Fruit fly (Drosophila melanogaster): ENCODE measurements around the gene CG42688.

The CG42688 gene

DNA sequence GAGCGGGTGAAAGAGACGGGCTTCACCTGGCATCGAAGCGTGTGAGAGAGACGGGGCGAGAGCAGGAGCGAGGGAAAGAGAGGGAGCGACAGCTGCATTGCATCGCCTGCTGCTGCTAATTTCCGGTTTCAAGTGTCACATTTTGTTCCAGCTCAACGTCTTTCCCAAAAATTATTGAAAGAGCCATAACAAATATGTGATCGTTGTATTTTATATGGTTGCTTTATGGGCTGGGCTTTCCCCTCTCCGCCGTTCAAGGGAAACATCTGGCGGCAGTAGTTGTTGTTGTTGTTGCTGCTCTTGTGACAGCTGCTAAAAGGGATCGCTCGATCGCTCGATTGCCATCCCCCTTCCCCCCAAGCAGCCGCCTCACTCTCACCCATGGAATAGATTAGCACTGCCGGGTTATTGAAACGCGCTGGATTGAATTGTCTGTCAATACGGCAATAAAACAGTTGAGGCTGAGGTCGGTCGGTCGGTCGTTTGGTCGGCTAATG lies 27.7 kb downstream of the CG42688 start (continued):
- no peak for TF ChIP-seq tup (GFP tag; optimal IDR thresholded peaks at IDR 0.05)
- no peak for TF ChIP-seq pb (GFP tag; optimal IDR thresholded peaks at IDR 0.05)
- peak; percentile 97 for TF ChIP-seq pros (GFP tag; optimal IDR thresholded peaks at IDR 0.05)
- no peak for TF ChIP-seq peb (GFP tag; IDR thresholded peaks at IDR 0.05)
- TF ChIP-seq croc (GFP tag; conservative IDR thresholded peaks at IDR 0.05): no peak
- peak; percentile 37 for TF ChIP-seq CG7271 (tag; optimal IDR thresholded peaks at IDR 0.05)
- TF ChIP-seq kni (GFP tag; optimal IDR thresholded peaks at IDR 0.05): peak; percentile 96
- TF ChIP-seq br (optimal IDR thresholded peaks at IDR 0.05): no peak
- TF ChIP-seq CG17361 (GFP tag; IDR thresholded peaks at IDR 0.05): no peak
- no peak for TF ChIP-seq CG15011 (GFP tag; optimal IDR thresholded peaks at IDR 0.05)
- TF ChIP-seq Med (GFP tag): peak; percentile 90
- TF ChIP-seq psq (GFP tag; optimal IDR thresholded peaks at IDR 0.05): no peak
- TF ChIP-seq cg (GFP tag; optimal IDR thresholded peaks at IDR 0.05): peak; percentile 34
- no peak for TF ChIP-seq stwl (tag; optimal IDR thresholded peaks at IDR 0.05)
- no peak for TF ChIP-seq gsb (GFP tag; IDR thresholded peaks at IDR 0.05)
- TF ChIP-seq CG10321 (GFP tag; IDR thresholded peaks at IDR 0.05): no peak
- TF ChIP-seq dysf (GFP tag; IDR thresholded peaks at IDR 0.05): no peak
- TF ChIP-seq NFAT (GFP tag; IDR thresholded peaks at IDR 0.05): no peak
- TF ChIP-seq CG10147 (GFP tag; optimal IDR thresholded peaks at IDR 0.05): no peak
- TF ChIP-seq Drgx (GFP tag; IDR thresholded peaks at IDR 0.05): no peak
- TF ChIP-seq CG6854 (GFP tag; optimal IDR thresholded peaks at IDR 0.05): no peak
- TF ChIP-seq Max (GFP tag; optimal IDR thresholded peaks at IDR 0.05): no peak
- peak; percentile 40 for TF ChIP-seq CG15601 (tag; optimal IDR thresholded peaks at IDR 0.05)
- no peak for TF ChIP-seq CG33557 (GFP tag; optimal IDR thresholded peaks at IDR 0.05)
- no peak for TF ChIP-seq Jarid2 (GFP tag; optimal IDR thresholded peaks at IDR 0.05)
- TF ChIP-seq crp (GFP tag; optimal IDR thresholded peaks at IDR 0.05): peak in 1 of 2 experiments; percentile 29
- TF ChIP-seq kay (GFP tag; optimal IDR thresholded peaks at IDR 0.05): no peak
- TF ChIP-seq al (GFP tag; IDR thresholded peaks at IDR 0.05): no peak
- no peak for TF ChIP-seq CG8359 (GFP tag; optimal IDR thresholded peaks at IDR 0.05; ENCODE audit: borderline replicate concordance)
- TF ChIP-seq Optix (GFP tag; IDR thresholded peaks at IDR 0.05): peak; percentile 44; the same call in 1 of the 3 replicates
- no peak for TF ChIP-seq danr (GFP tag; IDR thresholded peaks at IDR 0.05)
- TF ChIP-seq CG18262 (tag; optimal IDR thresholded peaks at IDR 0.05): no peak
- TF ChIP-seq CG3407 (GFP tag; optimal IDR thresholded peaks at IDR 0.05): no peak
- no peak for TF ChIP-seq CTCF (GFP tag; optimal IDR thresholded peaks at IDR 0.05)
- TF ChIP-seq CG7786 (GFP tag; optimal IDR thresholded peaks at IDR 0.05): no peak
- TF ChIP-seq trh (GFP tag; optimal IDR thresholded peaks at IDR 0.05): no peak
- no peak for TF ChIP-seq seq (GFP tag; IDR thresholded peaks at IDR 0.05)
- TF ChIP-seq Kr (GFP tag; optimal IDR thresholded peaks at IDR 0.05): peak; percentile 86
- no peak for TF ChIP-seq CG11723 (GFP tag; optimal IDR thresholded peaks at IDR 0.05)
- no peak for TF ChIP-seq gfzf (GFP tag; optimal IDR thresholded peaks at IDR 0.05)
- TF ChIP-seq trem (tag; optimal IDR thresholded peaks at IDR 0.05): no peak
- TF ChIP-seq CG5953 (GFP tag; IDR thresholded peaks at IDR 0.05): no peak
- TF ChIP-seq dan (GFP tag; IDR thresholded peaks at IDR 0.05): no peak
- TF ChIP-seq CG17359 (tag; optimal IDR thresholded peaks at IDR 0.05): no peak
- TF ChIP-seq CG43689 (GFP tag; IDR thresholded peaks at IDR 0.05): no peak
- no peak for TF ChIP-seq Ravus (GFP tag; IDR thresholded peaks at IDR 0.05)
- no peak for TF ChIP-seq CG10462 (GFP tag; optimal IDR thresholded peaks at IDR 0.05)
- no peak for TF ChIP-seq Ets65A (GFP tag)
- no peak for TF ChIP-seq Scr (GFP tag; IDR thresholded peaks at IDR 0.05; ENCODE audit: partially characterized antibody)
- TF ChIP-seq Gsc (GFP tag; IDR thresholded peaks at IDR 0.05): no peak
- TF ChIP-seq CG16863 (GFP tag; optimal IDR thresholded peaks at IDR 0.05): no peak
- TF ChIP-seq pita (GFP tag; optimal IDR thresholded peaks at IDR 0.05): no peak
- TF ChIP-seq sqz (GFP tag; optimal IDR thresholded peaks at IDR 0.05): no peak

Measured in whole organism, embryonic.